Worm (Caenorhabditis elegans) whole organism, late embryonic: ENCODE data around the gene F44A2.3.

ENCODE experiments used
- ama-1 ChIP-seq: fragments of 150-350 bp; optimal IDR thresholded peaks from 2 replicates; lab custom pipeline; 2014
- ceh-30 ChIP-seq: fragments of 150-350 bp; optimal IDR thresholded peaks from 2 replicates; lab custom pipeline; 2014; ENCODE audit warnings: missing biosample characterization, missing genetic modification characterization
- hlh-13 ChIP-seq: fragments of 200-800 bp; sonication (Bioruptor generic); optimal IDR thresholded peaks from 2 replicates; lab custom pipeline; 2018; ENCODE audit warnings: mild to moderate bottlenecking, missing genetic modification characterization, missing compliant biosample characterization
- hlh-6 ChIP-seq: sonication (generic microtip); optimal IDR thresholded peaks from 2 replicates; lab custom pipeline; 2016; ENCODE audit warnings: missing genotype, missing genetic modification characterization, missing compliant biosample characterization
- pros-1 ChIP-seq: fragments of 150-350 bp; optimal IDR thresholded peaks from 2 replicates; lab custom pipeline; 2014; ENCODE audit warnings: missing biosample characterization, missing genetic modification reagents, missing genetic modification characterization
- sox-4 ChIP-seq: sonication (generic microtip); optimal IDR thresholded peaks from 2 replicates; lab custom pipeline; 2017; ENCODE audit warnings: mild to moderate bottlenecking, missing genetic modification characterization, inconsistent platforms, missing compliant biosample characterization

- TF ChIP-seq hlh-6: no peak
- no peak for TF ChIP-seq ama-1 (lab: Kevin White, UChicago)
- TF ChIP-seq sox-4: no peak
- no peak for TF ChIP-seq ceh-30 (tag; lab: Kevin White, UChicago)
- no peak for TF ChIP-seq pros-1 (tag; lab: Kevin White, UChicago)
- TF ChIP-seq hlh-13 (GFP tag; lab: Kevin White, UChicago): no peak
Observed at ce11 chrV:9314408-9314807, 9.2 kb downstream of the F44A2.3 start.
